Fruit fly (Drosophila melanogaster) whole organism, embryonic: ENCODE data around the gene ND-MNLL.

ENCODE experiments used
- BEAF-32 ChIP-seq: fragments of 200-800 bp; sonication (Bioruptor generic); optimal IDR thresholded peaks from 3 replicates; lab custom pipeline; 2017; ENCODE audit warnings: missing biosample characterization, missing genetic modification characterization, mild to moderate bottlenecking, moderate library complexity, missing genetic modification reagents
- Bgb ChIP-seq: fragments of 200-800 bp; sonication (Bioruptor generic); IDR thresholded peaks from 2 replicates; pipeline ENCODE4 v1.3.6; 2022; ENCODE audit warnings: missing biosample characterization, missing genetic modification characterization; ENCODE audit not compliant: partially characterized antibody
- CG10959 ChIP-seq: fragments of 200-800 bp; sonication (Bioruptor generic); IDR thresholded peaks from 2 replicates; pipeline ENCODE4 v1.3.6; 2022; ENCODE audit warnings: missing biosample characterization, missing genetic modification characterization
- CG11093 ChIP-seq: fragments of 200-800 bp; sonication (Bioruptor generic); IDR thresholded peaks from 3 replicates; pipeline ENCODE4 v1.3.6; 2022; ENCODE audit warnings: missing biosample characterization, missing genetic modification characterization
- CG12071 ChIP-seq: fragments of 200-800 bp; sonication (Bioruptor generic); optimal IDR thresholded peaks from 3 replicates; lab custom pipeline; 2018; ENCODE audit warnings: missing biosample characterization, mild to moderate bottlenecking, missing genetic modification characterization
- CG12104 ChIP-seq: fragments of 200-800 bp; sonication (Bioruptor generic); optimal IDR thresholded peaks from 3 replicates; lab custom pipeline; 2016; ENCODE audit warnings: missing biosample characterization, missing genetic modification characterization
- CG14667 ChIP-seq: fragments of 200-800 bp; sonication (Bioruptor generic); IDR thresholded peaks from 2 replicates; pipeline ENCODE4 v1.3.6; 2022; ENCODE audit warnings: missing biosample characterization, missing genetic modification characterization
- CG14860 ChIP-seq: fragments of 200-800 bp; sonication (Bioruptor generic); IDR thresholded peaks from 3 replicates; pipeline ENCODE4 v1.3.6; 2022; ENCODE audit warnings: missing biosample characterization, missing genetic modification characterization; ENCODE audit not compliant: partially characterized antibody
- CG15011 ChIP-seq: fragments of 200-800 bp; sonication (Bioruptor generic); optimal IDR thresholded peaks from 3 replicates; lab custom pipeline; 2018; ENCODE audit warnings: missing biosample characterization, mild to moderate bottlenecking, missing genetic modification characterization
- CG15601 ChIP-seq: fragments of 200-800 bp; sonication (Bioruptor generic); optimal IDR thresholded peaks from 3 replicates; lab custom pipeline; 2019; ENCODE audit warnings: missing biosample characterization, mild to moderate bottlenecking, missing genetic modification characterization, moderate library complexity
- CG16779 ChIP-seq: fragments of 200-800 bp; sonication (Bioruptor generic); IDR thresholded peaks from 2 replicates; pipeline ENCODE4 v1.3.6; 2022; ENCODE audit warnings: missing biosample characterization, missing genetic modification characterization
- CG16813 ChIP-seq: fragments of 200-800 bp; sonication (Bioruptor generic); IDR thresholded peaks from 3 replicates; pipeline ENCODE4 v1.3.6; 2022; ENCODE audit warnings: missing biosample characterization, missing genetic modification characterization; ENCODE audit not compliant: partially characterized antibody
- CG16815 ChIP-seq: fragments of 200-800 bp; sonication (Bioruptor generic); optimal IDR thresholded peaks from 3 replicates; lab custom pipeline; 2017; ENCODE audit warnings: missing biosample characterization, mild to moderate bottlenecking, missing genetic modification characterization
- CG17328 ChIP-seq: fragments of 200-800 bp; sonication (Bioruptor generic); IDR thresholded peaks from 2 replicates; pipeline ENCODE4 v1.3.6; 2022; ENCODE audit warnings: missing biosample characterization, missing genetic modification characterization
- CG1792 ChIP-seq: fragments of 200-800 bp; sonication (Bioruptor generic); optimal IDR thresholded peaks from 2 replicates; lab custom pipeline; 2016; ENCODE audit warnings: missing biosample characterization, missing genetic modification characterization
- CG2875 ChIP-seq: fragments of 200-800 bp; sonication (Bioruptor generic); optimal IDR thresholded peaks from 2 replicates; lab custom pipeline; 2017; ENCODE audit warnings: missing biosample characterization, mild to moderate bottlenecking, missing genetic modification characterization, missing genetic modification reagents
- CG32767 ChIP-seq: fragments of 200-800 bp; sonication (Bioruptor generic); IDR thresholded peaks from 2 replicates; pipeline ENCODE4 v1.3.6; 2022; ENCODE audit warnings: missing biosample characterization, missing genetic modification characterization
- CG3407 ChIP-seq: fragments of 200-800 bp; sonication (Bioruptor generic); optimal IDR thresholded peaks from 2 replicates; lab custom pipeline; 2018; ENCODE audit warnings: missing biosample characterization, mild to moderate bottlenecking, missing genetic modification characterization
- CG4854 ChIP-seq: fragments of 200-800 bp; sonication (Bioruptor generic); optimal IDR thresholded peaks from 2 replicates; lab custom pipeline; 2016; ENCODE audit warnings: missing biosample characterization, missing genetic modification characterization, inconsistent platforms
- CG5953 ChIP-seq: fragments of 200-800 bp; sonication (Bioruptor generic); IDR thresholded peaks from 2 replicates; pipeline ENCODE4 v1.3.6; 2022; ENCODE audit warnings: missing biosample characterization, missing genetic modification characterization
- CG7271 ChIP-seq: fragments of 200-800 bp; sonication (Bioruptor generic); optimal IDR thresholded peaks from 2 replicates; lab custom pipeline; 2018; ENCODE audit warnings: missing biosample characterization, mild to moderate bottlenecking, missing genetic modification characterization, moderate library complexity
- CG7786 ChIP-seq: fragments of 200-800 bp; sonication (Bioruptor generic); optimal IDR thresholded peaks from 2 replicates; lab custom pipeline; 2016; ENCODE audit warnings: missing biosample characterization, missing genetic modification characterization
- CG7963 ChIP-seq: fragments of 200-800 bp; sonication (Bioruptor generic); IDR thresholded peaks from 3 replicates; pipeline ENCODE4 v1.3.6; 2022; ENCODE audit warnings: missing biosample characterization, missing genetic modification characterization; ENCODE audit not compliant: partially characterized antibody
- CG8388 ChIP-seq: fragments of 200-800 bp; sonication (Bioruptor generic); optimal IDR thresholded peaks from 2 replicates; lab custom pipeline; 2019; ENCODE audit warnings: missing biosample characterization, mild to moderate bottlenecking, missing genetic modification characterization, moderate library complexity
- CG8478 ChIP-seq: fragments of >200 bp; optimal IDR thresholded peaks from 2 replicates; lab custom pipeline; 2018
- CHES-1-like ChIP-seq: fragments of 200-800 bp; sonication (Bioruptor generic); optimal IDR thresholded peaks from 2 replicates; lab custom pipeline; 2016; ENCODE audit warnings: missing biosample characterization, missing genetic modification characterization
- CoRest ChIP-seq: fragments of 200-800 bp; sonication (Bioruptor generic); optimal IDR thresholded peaks from 3 replicates; lab custom pipeline; 2018; ENCODE audit warnings: missing biosample characterization, mild to moderate bottlenecking, missing genetic modification characterization, moderate library complexity
- Dad ChIP-seq: fragments of 200-800 bp; sonication (Bioruptor generic); optimal IDR thresholded peaks from 3 replicates; lab custom pipeline; 2016; ENCODE audit warnings: missing biosample characterization, missing genetic modification characterization
- Dek ChIP-seq: fragments of 200-800 bp; sonication (Bioruptor generic); optimal IDR thresholded peaks from 3 replicates; lab custom pipeline; 2019; ENCODE audit warnings: missing biosample characterization, mild to moderate bottlenecking, missing genetic modification characterization, moderate library complexity
- HLH3B ChIP-seq: fragments of 200-800 bp; sonication (Bioruptor generic); IDR thresholded peaks from 2 replicates; pipeline ENCODE4 v1.3.6; 2022; ENCODE audit warnings: missing biosample characterization, missing genetic modification characterization
- HLH54F ChIP-seq: fragments of 200-800 bp; sonication (Bioruptor generic); optimal IDR thresholded peaks from 3 replicates; lab custom pipeline; 2016; ENCODE audit warnings: missing biosample characterization, missing genetic modification characterization
- Hey ChIP-seq: fragments of 200-800 bp; sonication (Bioruptor generic); optimal IDR thresholded peaks from 3 replicates; lab custom pipeline; 2018; ENCODE audit warnings: missing biosample characterization, mild to moderate bottlenecking, missing genetic modification characterization
- Hmx ChIP-seq: fragments of 200-800 bp; sonication (Bioruptor generic); optimal IDR thresholded peaks from 2 replicates; lab custom pipeline; 2016; ENCODE audit warnings: missing biosample characterization, missing genetic modification characterization
- Lpt ChIP-seq: fragments of >200 bp; optimal IDR thresholded peaks from 2 replicates; lab custom pipeline; 2018; ENCODE audit warnings: missing biosample characterization, missing genetic modification characterization
- Med ChIP-seq: fragments of 200-800 bp; sonication (Bioruptor generic); peaks from one replicate; lab custom pipeline; 2016; ENCODE audit warnings: missing biosample characterization, missing genetic modification characterization, mild to moderate bottlenecking, inconsistent platforms, moderate library complexity
- Meics ChIP-seq: fragments of 200-800 bp; sonication (Bioruptor generic); optimal IDR thresholded peaks from 2 replicates; lab custom pipeline; 2017; ENCODE audit warnings: missing biosample characterization, mild to moderate bottlenecking, missing genetic modification characterization
- Xbp1 ChIP-seq: fragments of 200-800 bp; sonication (Bioruptor generic); optimal IDR thresholded peaks from 3 replicates; lab custom pipeline; 2016; ENCODE audit warnings: missing biosample characterization, mild to moderate bottlenecking, missing genetic modification characterization
- YL-1 ChIP-seq: fragments of 200-800 bp; sonication (Bioruptor generic); optimal IDR thresholded peaks from 3 replicates; lab custom pipeline; 2017; ENCODE audit warnings: missing biosample characterization, mild to moderate bottlenecking, missing genetic modification characterization
- caup ChIP-seq: fragments of 200-800 bp; sonication (Bioruptor generic); optimal IDR thresholded peaks from 3 replicates; lab custom pipeline; 2017; ENCODE audit warnings: missing biosample characterization, mild to moderate bottlenecking, missing genetic modification characterization, moderate library complexity; ENCODE audit not compliant: severe bottlenecking
- croc ChIP-seq: fragments of 200-800 bp; sonication (Bioruptor generic); conservative IDR thresholded peaks from 3 replicates; pipeline ENCODE4 v1.3.6; 2022; ENCODE audit warnings: missing biosample characterization, missing genetic modification characterization
- eve ChIP-seq, 2 experiments: fragments of >200 bp; optimal IDR thresholded peaks; 2 replicates each; lab custom pipeline; 2017; ENCODE audit warnings: missing biosample characterization in 2 of 2, missing genetic modification characterization in 2 of 2
- fru ChIP-seq: fragments of >200 bp; optimal IDR thresholded peaks from 2 replicates; lab custom pipeline; 2017
- insv ChIP-seq, 2 experiments: fragments of 200-800 bp; sonication (Bioruptor generic); optimal IDR thresholded peaks; 3 replicates each; lab custom pipeline; 2016 to 2018; ENCODE audit warnings: missing biosample characterization in 2 of 2, missing genetic modification characterization in 2 of 2
- knrl ChIP-seq: fragments of 200-800 bp; sonication (Bioruptor generic); IDR thresholded peaks from 3 replicates; pipeline ENCODE4 v1.3.6; 2022; ENCODE audit warnings: missing biosample characterization, missing genetic modification characterization; ENCODE audit not compliant: partially characterized antibody
- onecut ChIP-seq: fragments of 200-800 bp; sonication (Bioruptor generic); IDR thresholded peaks from 2 replicates; pipeline ENCODE4 v1.3.6; 2022; ENCODE audit warnings: missing biosample characterization, missing genetic modification characterization
- ro ChIP-seq: fragments of 200-800 bp; sonication (Bioruptor generic); IDR thresholded peaks from 2 replicates; pipeline ENCODE4 v1.3.6; 2022; ENCODE audit warnings: missing biosample characterization, missing genetic modification characterization
- schlank ChIP-seq: fragments of 200-800 bp; sonication (Bioruptor generic); optimal IDR thresholded peaks from 2 replicates; lab custom pipeline; 2018; ENCODE audit warnings: missing biosample characterization, mild to moderate bottlenecking, missing genetic modification characterization
- sens-2 ChIP-seq: fragments of 200-800 bp; sonication (Bioruptor generic); IDR thresholded peaks from 2 replicates; pipeline ENCODE4 v1.3.6; 2022; ENCODE audit warnings: missing biosample characterization, missing genetic modification characterization
- ssp ChIP-seq: fragments of 200-800 bp; sonication (Bioruptor generic); IDR thresholded peaks from 2 replicates; pipeline ENCODE4 v1.3.6; 2022; ENCODE audit warnings: missing biosample characterization, missing genetic modification characterization
- yki ChIP-seq: fragments of >200 bp; optimal IDR thresholded peaks from 3 replicates; lab custom pipeline; 2018

The ND-MNLL gene

dm6 chrX:7893411-7894122 is at the start of gene ND-MNLL, which contains the start of the genes CG45089 and p115 (continued):
- TF ChIP-seq CG16813 (peak; percentile 58), Med (GFP tag; lab: Kevin White, UChicago) (peak; percentile 86), CG16815 (GFP tag; lab: Kevin White, UChicago) (peak; percentile 8), CG7786 (GFP tag; lab: Kevin White, UChicago) (peak; percentile 11), Bgb (GFP tag; lab: Robert Waterston, UW) (peak; percentile 42), fru (lab: Kevin White, UChicago) (no peak), sens-2 (no peak), CG7271 (tag; lab: Kevin White, UChicago) (no peak), Meics (GFP tag; lab: Kevin White, UChicago) (peak; percentile 33), Hey (tag; lab: Kevin White, UChicago) (no peak), insv (GFP tag; optimal IDR thresholded peaks at IDR 0.05; lab: Kevin White, UChicago) (peak in 1 of 2 experiments; percentile 56), knrl (GFP tag; lab: Robert Waterston, UW) (peak; percentile 69), caup (GFP tag; lab: Kevin White, UChicago) (peak; percentile 46), Dad (GFP tag; lab: Kevin White, UChicago) (peak; percentile 4), CG15601 (tag; lab: Kevin White, UChicago) (peak; percentile 63), yki (lab: Kevin White, UChicago) (no peak), eve (GFP tag; optimal IDR thresholded peaks at IDR 0.05; lab: Kevin White, UChicago) (no peak), CG14860 (GFP tag; lab: Robert Waterston, UW) (peak; percentile 61; the same call in 2 of the 3 replicates), CG32767 (no peak), CG10959 (GFP tag; lab: Robert Waterston, UW) (no peak), ssp (peak; percentile 55), onecut (GFP tag; lab: Robert Waterston, UW) (0 out of 2 replicates have a peak, but pooled peaks have one; percentile 6), CG15011 (GFP tag; lab: Kevin White, UChicago) (no peak), Xbp1 (peak; percentile 80), CG8388 (GFP tag; lab: Kevin White, UChicago) (peak; percentile 52), croc (GFP tag; lab: Robert Waterston, UW) (no peak), CG16779 (GFP tag; lab: Robert Waterston, UW) (no peak), HLH3B (GFP tag; lab: Robert Waterston, UW) (peak; percentile 30; the same call in 1 of the 2 replicates), YL-1 (GFP tag; lab: Kevin White, UChicago) (peak; percentile 85), CG3407 (peak; percentile 14), ro (GFP tag; lab: Robert Waterston, UW) (no peak), CoRest (tag; lab: Kevin White, UChicago) (peak; percentile 64), CHES-1-like (GFP tag; lab: Kevin White, UChicago) (no peak), BEAF-32 (GFP tag; lab: Kevin White, UChicago) (peak; percentile 75), HLH54F (GFP tag; lab: Kevin White, UChicago) (peak; percentile 18), CG17328 (GFP tag; lab: Robert Waterston, UW) (0 out of 2 replicates have a peak, but pooled peaks have one; percentile 42), CG12104 (GFP tag; lab: Kevin White, UChicago) (no peak), Hmx (GFP tag; lab: Kevin White, UChicago) (no peak), CG5953 (GFP tag; lab: Robert Waterston, UW) (no peak), CG1792 (GFP tag; lab: Kevin White, UChicago) (no peak), Dek (tag; lab: Kevin White, UChicago) (peak; percentile 48), schlank (tag; lab: Kevin White, UChicago) (no peak), CG7963 (GFP tag; lab: Robert Waterston, UW) (0 out of 3 replicates have a peak, but pooled peaks have one; percentile 14), CG2875 (no peak), CG8478 (lab: Kevin White, UChicago) (no peak), CG12071 (GFP tag; lab: Kevin White, UChicago) (no peak), Lpt (GFP tag; lab: Kevin White, UChicago) (no peak), CG14667 (peak; percentile 25; the same call in 1 of the 2 replicates), CG11093 (GFP tag; lab: Robert Waterston, UW) (no peak), CG4854 (no peak)
